Fruit fly (Drosophila melanogaster): ENCODE data around the gene nAChRbeta1.

- no peak for TF ChIP-seq psq (optimal IDR thresholded peaks at IDR 0.05)
- TF ChIP-seq Myc (optimal IDR thresholded peaks at IDR 0.05): no peak
- TF ChIP-seq h (optimal IDR thresholded peaks at IDR 0.05): no peak
- no peak for TF ChIP-seq ttk (optimal IDR thresholded peaks at IDR 0.05)
- no peak for TF ChIP-seq insv (optimal IDR thresholded peaks at IDR 0.05)
- TF ChIP-seq Sin3A (optimal IDR thresholded peaks at IDR 0.05): no peak
Observed at dm6 chr3L:4382581-4382980, 46.6 kb upstream of the nAChRbeta1 start.

Measured in Kc167 (cell line).